Fruit fly (Drosophila melanogaster) whole organism, pupa: Measurements from ENCODE around the gene mtTFB2.

Experiments used
- CG10348 ChIP-seq: fragments of 200-800 bp; sonication (Bioruptor generic); IDR thresholded peaks from 2 replicates; pipeline ENCODE4 v1.3.6; 2022; ENCODE audit warnings: missing biosample characterization, missing genetic modification characterization
- CG14655 ChIP-seq: fragments of 200-800 bp; sonication (Bioruptor generic); optimal IDR thresholded peaks from 3 replicates; lab custom pipeline; 2017; ENCODE audit warnings: mild to moderate bottlenecking, missing biosample characterization, missing genetic modification reagents, missing genetic modification characterization
- CG8159 ChIP-seq: fragments of 200-800 bp; sonication (Bioruptor generic); optimal IDR thresholded peaks from 3 replicates; lab custom pipeline; 2018; ENCODE audit warnings: missing biosample characterization, mild to moderate bottlenecking, missing genetic modification characterization, moderate library complexity
- EcR ChIP-seq: fragments of 200-800 bp; sonication (Bioruptor generic); optimal IDR thresholded peaks from 3 replicates; lab custom pipeline; 2019; ENCODE audit warnings: missing biosample characterization, missing genetic modification characterization, mild to moderate bottlenecking, moderate library complexity, missing genetic modification reagents
- Ets98B ChIP-seq: fragments of 200-800 bp; sonication (Bioruptor generic); IDR thresholded peaks from 2 replicates; pipeline ENCODE4 v1.3.6; 2022; ENCODE audit warnings: missing biosample characterization, missing genetic modification characterization

dm6 chr3R:10070817-10071216 is 25.4 kb downstream of the mtTFB2 start, which contains the start of gene nerfin-2:
- TF ChIP-seq EcR = no peak
- TF ChIP-seq Ets98B = no peak
- no peak for TF ChIP-seq CG10348 (GFP tag; lab: Robert Waterston, UW)
- TF ChIP-seq CG14655 (GFP tag; lab: Kevin White, UChicago) = no peak
- no peak for TF ChIP-seq CG8159
